Worm (Caenorhabditis elegans) whole organism, late embryonic: ENCODE measurements around the gene srab-3.

Experiments
- C38D4.7 ChIP-seq: fragments of 200-800 bp; sonication (Bioruptor generic); optimal IDR thresholded peaks from 2 replicates; lab custom pipeline; 2018; ENCODE audit warnings: mild to moderate bottlenecking, missing genetic modification characterization, moderate library complexity, missing compliant biosample characterization
- K02D7.2 ChIP-seq: sonication (generic microtip); optimal IDR thresholded peaks from 2 replicates; lab custom pipeline; 2017; ENCODE audit warnings: mild to moderate bottlenecking, missing genetic modification characterization, missing compliant biosample characterization
- ceh-14 ChIP-seq: sonication (generic microtip); optimal IDR thresholded peaks from 2 replicates; lab custom pipeline; 2016; ENCODE audit warnings: missing genotype, missing genetic modification characterization, missing compliant biosample characterization
- ceh-18 ChIP-seq: sonication (generic microtip); optimal IDR thresholded peaks from 2 replicates; lab custom pipeline; 2016; ENCODE audit warnings: missing genetic modification characterization, missing compliant biosample characterization
- ceh-2 ChIP-seq: sonication (generic microtip); optimal IDR thresholded peaks from 2 replicates; lab custom pipeline; 2016; ENCODE audit warnings: missing genotype, missing genetic modification characterization, missing compliant biosample characterization
- ceh-22 ChIP-seq: sonication (generic microtip); optimal IDR thresholded peaks from 2 replicates; lab custom pipeline; 2017; ENCODE audit warnings: missing biosample characterization, missing genetic modification characterization
- ceh-30 ChIP-seq: fragments of 150-350 bp; optimal IDR thresholded peaks from 2 replicates; lab custom pipeline; 2014; ENCODE audit warnings: missing biosample characterization, missing genetic modification characterization
- ceh-34 ChIP-seq: sonication (generic microtip); optimal IDR thresholded peaks from 2 replicates; lab custom pipeline; 2016; ENCODE audit warnings: mild to moderate bottlenecking, missing genetic modification characterization, missing compliant biosample characterization
- ceh-48 ChIP-seq: sonication (generic microtip); optimal IDR thresholded peaks from 2 replicates; lab custom pipeline; 2016; ENCODE audit warnings: missing genetic modification characterization, inconsistent platforms, missing compliant biosample characterization
- ceh-6 ChIP-seq: fragments of 200-800 bp; sonication (Bioruptor generic); optimal IDR thresholded peaks from 2 replicates; lab custom pipeline; 2018; ENCODE audit warnings: mild to moderate bottlenecking, missing genetic modification characterization, missing compliant biosample characterization
- ceh-9 ChIP-seq: sonication (generic microtip); optimal IDR thresholded peaks from 2 replicates; lab custom pipeline; 2016; ENCODE audit warnings: mild to moderate bottlenecking, missing genetic modification characterization, inconsistent platforms, missing compliant biosample characterization
- che-1 ChIP-seq: sonication (generic microtip); optimal IDR thresholded peaks from 2 replicates; lab custom pipeline; 2016; ENCODE audit warnings: mild to moderate bottlenecking, missing genetic modification characterization, missing compliant biosample characterization
- dmd-4 ChIP-seq: sonication (generic microtip); optimal IDR thresholded peaks from 2 replicates; lab custom pipeline; 2016; ENCODE audit warnings: borderline replicate concordance, missing genetic modification characterization, missing compliant biosample characterization
- elt-2 ChIP-seq: sonication (generic microtip); optimal IDR thresholded peaks from 2 replicates; lab custom pipeline; 2016; ENCODE audit warnings: missing genetic modification reagents, missing genetic modification characterization, missing compliant biosample characterization
- elt-4 ChIP-seq: sonication (generic microtip); optimal IDR thresholded peaks from 2 replicates; lab custom pipeline; 2016; ENCODE audit warnings: missing genetic modification characterization, missing compliant biosample characterization
- ets-4 ChIP-seq: sonication (generic microtip); optimal IDR thresholded peaks from 2 replicates; lab custom pipeline; 2016; ENCODE audit warnings: missing genetic modification characterization, missing compliant biosample characterization
- fax-1 ChIP-seq: sonication (generic microtip); optimal IDR thresholded peaks from 2 replicates; lab custom pipeline; 2016; ENCODE audit warnings: missing genotype, missing genetic modification characterization, missing compliant biosample characterization
- fkh-10 ChIP-seq: fragments of 150-350 bp; optimal IDR thresholded peaks from 2 replicates; lab custom pipeline; 2014; ENCODE audit warnings: missing biosample characterization, missing genetic modification reagents, missing genetic modification characterization
- hlh-6 ChIP-seq: sonication (generic microtip); optimal IDR thresholded peaks from 2 replicates; lab custom pipeline; 2016; ENCODE audit warnings: missing genotype, missing genetic modification characterization, missing compliant biosample characterization
- hlh-8 ChIP-seq: sonication (generic microtip); optimal IDR thresholded peaks from 2 replicates; lab custom pipeline; 2016; ENCODE audit warnings: missing genotype, missing genetic modification characterization, missing compliant biosample characterization
- madf-2 ChIP-seq: sonication (generic microtip); optimal IDR thresholded peaks from 2 replicates; lab custom pipeline; 2017; ENCODE audit warnings: missing genetic modification characterization, missing compliant biosample characterization
- mec-3 ChIP-seq: sonication (generic microtip); optimal IDR thresholded peaks from 2 replicates; lab custom pipeline; 2016; ENCODE audit warnings: borderline replicate concordance, missing genetic modification characterization, missing compliant biosample characterization
- nfya-1 ChIP-seq: sonication (generic microtip); optimal IDR thresholded peaks from 2 replicates; lab custom pipeline; 2017; ENCODE audit warnings: missing genetic modification characterization, mild to moderate bottlenecking, missing compliant biosample characterization, antibody characterized with exemption, moderate library complexity
- nhr-11 ChIP-seq: fragments of 150-350 bp; optimal IDR thresholded peaks from 2 replicates; lab custom pipeline; 2014; ENCODE audit warnings: missing biosample characterization, missing genetic modification characterization
- nhr-232 ChIP-seq: sonication (generic microtip); optimal IDR thresholded peaks from 2 replicates; lab custom pipeline; 2016; ENCODE audit warnings: missing genetic modification characterization, missing compliant biosample characterization
- npax-4 ChIP-seq: sonication (generic microtip); optimal IDR thresholded peaks from 2 replicates; lab custom pipeline; 2016; ENCODE audit warnings: missing genetic modification characterization, missing compliant biosample characterization
- pag-3 ChIP-seq: sonication (generic microtip); optimal IDR thresholded peaks from 2 replicates; lab custom pipeline; 2016; ENCODE audit warnings: missing compliant biosample characterization, missing genetic modification characterization, borderline replicate concordance
- pat-9 ChIP-seq: fragments of 200-800 bp; sonication (Bioruptor generic); optimal IDR thresholded peaks from 2 replicates; lab custom pipeline; 2018; ENCODE audit warnings: mild to moderate bottlenecking, missing genetic modification characterization, moderate library complexity, missing compliant biosample characterization
- pha-2 ChIP-seq: sonication (generic microtip); optimal IDR thresholded peaks from 2 replicates; lab custom pipeline; 2017; ENCODE audit warnings: mild to moderate bottlenecking, missing genetic modification characterization, missing compliant biosample characterization
- pha-4 ChIP-seq: fragments of 150-350 bp; optimal IDR thresholded peaks from 2 replicates; lab custom pipeline; 2018; ENCODE audit warnings: missing biosample characterization, missing genetic modification reagents, missing genetic modification characterization
- pqm-1 ChIP-seq: sonication (generic microtip); optimal IDR thresholded peaks from 2 replicates; lab custom pipeline; 2016; ENCODE audit warnings: missing genetic modification characterization, missing compliant biosample characterization
- ref-2 ChIP-seq: sonication (generic microtip); optimal IDR thresholded peaks from 2 replicates; lab custom pipeline; 2016; ENCODE audit warnings: missing genetic modification characterization, missing compliant biosample characterization
- rnt-1 ChIP-seq: sonication (generic microtip); optimal IDR thresholded peaks from 2 replicates; lab custom pipeline; 2016; ENCODE audit warnings: missing genetic modification characterization, missing compliant biosample characterization
- sdc-2 ChIP-seq: sonication (generic microtip); optimal IDR thresholded peaks from 2 replicates; lab custom pipeline; 2016; ENCODE audit warnings: missing genotype, missing genetic modification characterization, missing compliant biosample characterization
- sox-2 ChIP-seq: fragments of 200-800 bp; sonication (Bioruptor generic); IDR thresholded peaks from 2 replicates; pipeline ENCODE4 v1.3.6; 2022; ENCODE audit warnings: missing genetic modification reagents, missing genetic modification characterization, missing compliant biosample characterization
- sox-4 ChIP-seq: sonication (generic microtip); optimal IDR thresholded peaks from 2 replicates; lab custom pipeline; 2017; ENCODE audit warnings: mild to moderate bottlenecking, missing genetic modification characterization, inconsistent platforms, missing compliant biosample characterization
- tbx-2 ChIP-seq: sonication (generic microtip); optimal IDR thresholded peaks from 2 replicates; lab custom pipeline; 2016; ENCODE audit warnings: missing genetic modification characterization, missing compliant biosample characterization
- unc-3 ChIP-seq, 2 experiments: fragments of 200-800 bp in 1 of 2; sonication (Bioruptor generic) in 1 of 2; sonication (generic microtip) in 1 of 2; conservative IDR thresholded peaks in 1 of 2; optimal IDR thresholded peaks in 1 of 2; 2 replicates each; pipeline versions ENCODE4 v1.3.6 to Lab custom; 2016 to 2022; ENCODE audit warnings: missing compliant biosample characterization in 2 of 2, missing genetic modification characterization in 2 of 2, missing genetic modification reagents in 1 of 2
- unc-42 ChIP-seq: sonication (generic microtip); optimal IDR thresholded peaks from 2 replicates; lab custom pipeline; 2016; ENCODE audit warnings: missing genotype, missing genetic modification characterization, missing compliant biosample characterization
- unc-55 ChIP-seq: sonication (generic microtip); optimal IDR thresholded peaks from 2 replicates; lab custom pipeline; 2017; ENCODE audit warnings: missing biosample characterization, missing genetic modification reagents, missing genetic modification characterization
- unc-86 ChIP-seq: sonication (generic microtip); optimal IDR thresholded peaks from 2 replicates; lab custom pipeline; 2016; ENCODE audit warnings: missing genetic modification characterization, missing compliant biosample characterization
- zip-5 ChIP-seq: sonication (generic microtip); optimal IDR thresholded peaks from 2 replicates; lab custom pipeline; 2016; ENCODE audit warnings: missing genetic modification characterization, missing compliant biosample characterization
- ztf-16 ChIP-seq: sonication (generic microtip); optimal IDR thresholded peaks from 2 replicates; lab custom pipeline; 2017; ENCODE audit warnings: missing genetic modification characterization, missing compliant biosample characterization

Gene srab-3

ce11 chrV:5143785-5144184, 36.1 kb upstream of the srab-3 start, which contains the start of gene srh-129:
Gene srh-129, minus strand, starts transcription at chrV:5143885.
- TF ChIP-seq mec-3 (tag; lab: Kevin White, UChicago) (no peak), pag-3 (tag; lab: Kevin White, UChicago) (no peak), sdc-2 (tag; lab: Kevin White, UChicago) (no peak), unc-3 (GFP tag; conservative IDR thresholded peaks at IDR 0.05; lab: Robert Waterston, UW) (no peak), unc-3 (tag; optimal IDR thresholded peaks at IDR 0.05; lab: Kevin White, UChicago) (no peak), zip-5 (no peak)

- TF ChIP-seq nhr-11 (tag; lab: Kevin White, UChicago) (no peak), unc-55 (GFP tag; lab: Kevin White, UChicago) (no peak), ceh-14 (tag; lab: Kevin White, UChicago) (no peak), npax-4 (no peak), pha-4 (tag; lab: Kevin White, UChicago) (no peak), madf-2 (tag; lab: Kevin White, UChicago) (no peak), ref-2 (no peak), K02D7.2 (tag; lab: Kevin White, UChicago) (no peak), zip-5 (no peak), pqm-1 (no peak), dmd-4 (tag; lab: Kevin White, UChicago) (no peak), ceh-30 (tag; lab: Kevin White, UChicago) (no peak), elt-4 (tag; lab: Kevin White, UChicago) (no peak), sox-4 (no peak)
These were observed 30.2 kb upstream of the srab-3 start, which contains the start of gene F14F9.3 for ce11 chrV:5137919-5138318. Gene F14F9.3, plus strand, starts transcription at chrV:5138219.

ce11 chrV:5132441-5132840, 24.7 kb upstream of the srab-3 start, which contains the start of gene F14F9.4:
Gene F14F9.4, plus strand, starts transcription at chrV:5132741.
- TF ChIP-seq ceh-6 (GFP tag; lab: Kevin White, UChicago) (no peak), sox-2 (GFP tag; lab: Robert Waterston, UW) (no peak), hlh-6 (tag; lab: Kevin White, UChicago) (no peak), pqm-1 (no peak), ceh-30 (tag; lab: Kevin White, UChicago) (no peak), fax-1 (no peak), ceh-48 (tag; lab: Kevin White, UChicago) (no peak), unc-42 (tag; lab: Kevin White, UChicago) (no peak), C38D4.7 (GFP tag; lab: Kevin White, UChicago) (no peak), ztf-16 (no peak), sox-4 (no peak), unc-55 (GFP tag; lab: Kevin White, UChicago) (no peak), fkh-10 (no peak), sdc-2 (tag; lab: Kevin White, UChicago) (no peak), elt-2 (no peak), nhr-232 (no peak), npax-4 (no peak)
- TF ChIP-seq, all 69 proteins: peak for 0

ce11 chrV:5131380-5131779, 23.7 kb upstream of the srab-3 start:
- TF ChIP-seq hlh-6 (tag; lab: Kevin White, UChicago) = no peak
- no peak for TF ChIP-seq ref-2

- TF ChIP-seq ceh-34 (tag; lab: Kevin White, UChicago) = no peak
These were observed 22.3 kb upstream of the srab-3 start, which contains the start of gene F14F9.8 for ce11 chrV:5130018-5130417. Gene F14F9.8, plus strand, starts transcription at chrV:5130318.

ce11 chrV:5126793-5127192, 19.1 kb upstream of the srab-3 start, which contains the start of gene F14F9.5:
Gene F14F9.5, plus strand, starts transcription at chrV:5127093.
- TF ChIP-seq hlh-8 (tag; lab: Kevin White, UChicago) = no peak
- no peak for TF ChIP-seq rnt-1 (tag; lab: Kevin White, UChicago)
- no peak for TF ChIP-seq ceh-9 (tag; lab: Kevin White, UChicago)
- TF ChIP-seq tbx-2 (tag; lab: Kevin White, UChicago) = no peak
- no peak for TF ChIP-seq mec-3 (tag; lab: Kevin White, UChicago)
- no peak for TF ChIP-seq elt-4 (tag; lab: Kevin White, UChicago)
- no peak for TF ChIP-seq ceh-6 (GFP tag; lab: Kevin White, UChicago)
- TF ChIP-seq ets-4 = no peak
- no peak for TF ChIP-seq ceh-18 (tag; lab: Kevin White, UChicago)
- TF ChIP-seq hlh-6 (tag; lab: Kevin White, UChicago) = no peak
- TF ChIP-seq ceh-2 = no peak
- TF ChIP-seq elt-2 = no peak
- TF ChIP-seq nfya-1 (tag; lab: Kevin White, UChicago) = no peak
- TF ChIP-seq unc-86 (tag; lab: Kevin White, UChicago) = no peak
- TF ChIP-seq ceh-22 = no peak
- TF ChIP-seq pha-2 (tag; lab: Kevin White, UChicago) = no peak
- TF ChIP-seq ref-2 = no peak
- TF ChIP-seq pat-9 (tag; lab: Kevin White, UChicago) = no peak
- TF ChIP-seq che-1 (tag; lab: Kevin White, UChicago) = no peak
- no peak for TF ChIP-seq ceh-14 (tag; lab: Kevin White, UChicago)
